Worm (Caenorhabditis elegans) whole organism, early embryonic: ENCODE measurements around the gene atg-10.

Experiments
- B0310.2 ChIP-seq: sonication (generic microtip); optimal IDR thresholded peaks from 2 replicates; lab custom pipeline; 2016; ENCODE audit warnings: mild to moderate bottlenecking, missing genetic modification characterization, missing compliant biosample characterization
- ama-1 ChIP-seq: fragments of 150-350 bp; optimal IDR thresholded peaks from 2 replicates; lab custom pipeline; 2014

DNA sequence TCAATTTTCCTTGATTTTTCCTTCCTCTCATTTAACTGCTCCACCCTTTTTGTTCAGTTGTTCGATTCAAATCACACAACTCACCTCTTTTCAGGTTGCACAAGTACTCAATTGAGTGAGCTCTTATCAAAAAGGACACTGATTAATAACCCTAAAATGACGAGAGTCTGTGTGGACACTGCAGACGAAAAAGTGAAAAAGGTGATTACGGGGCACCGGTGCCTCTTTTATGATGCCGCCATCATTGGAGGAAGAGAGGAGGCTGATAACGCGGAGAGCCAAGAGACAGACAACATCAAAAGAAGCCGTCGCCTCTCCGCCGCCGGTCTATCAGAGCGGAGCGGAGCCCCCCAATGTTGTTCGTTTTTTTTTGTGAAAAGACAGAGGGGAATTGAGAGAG lies 33.8 kb upstream of the atg-10 start, which contains the start of gene sptf-2:
- TF ChIP-seq ama-1 (lab: Kevin White, UChicago) = no peak
- TF ChIP-seq B0310.2 = no peak
